Worm (Caenorhabditis elegans) whole organism, L2 larva: Measurements from ENCODE around the gene tbc-8.

Experiments
- C34F6.9 ChIP-seq: fragments of 150-350 bp; optimal IDR thresholded peaks from 2 replicates; lab custom pipeline; 2014; ENCODE audit warnings: missing biosample characterization, missing genetic modification characterization
- R02D3.7 ChIP-seq: fragments of 150-350 bp; optimal IDR thresholded peaks from 2 replicates; lab custom pipeline; 2014; ENCODE audit warnings: missing biosample characterization, missing genetic modification characterization
- Y55F3AM.14 ChIP-seq: fragments of 200-800 bp; sonication (Bioruptor generic); optimal IDR thresholded peaks from 2 replicates; lab custom pipeline; 2018; ENCODE audit warnings: mild to moderate bottlenecking, missing genetic modification characterization, missing compliant biosample characterization
- ZK546.5 ChIP-seq: sonication (generic microtip); optimal IDR thresholded peaks from 2 replicates; lab custom pipeline; 2017; ENCODE audit warnings: missing biosample characterization, missing genetic modification characterization
- alr-1 ChIP-seq: fragments of 150-350 bp; optimal IDR thresholded peaks from 2 replicates; lab custom pipeline; 2014; ENCODE audit warnings: missing biosample characterization, missing genetic modification characterization
- aly-2 ChIP-seq: fragments of 150-350 bp; optimal IDR thresholded peaks from 2 replicates; lab custom pipeline; 2014; ENCODE audit warnings: missing biosample characterization, missing genetic modification characterization
- ama-1 ChIP-seq: fragments of 150-350 bp; optimal IDR thresholded peaks from 2 replicates; lab custom pipeline; 2018; ENCODE audit warnings: inconsistent platforms
- ceh-16 ChIP-seq: fragments of 150-350 bp; optimal IDR thresholded peaks from 2 replicates; lab custom pipeline; 2014; ENCODE audit warnings: missing biosample characterization, missing genetic modification characterization
- ceh-82 ChIP-seq: fragments of 150-350 bp; optimal IDR thresholded peaks from 2 replicates; lab custom pipeline; 2014; ENCODE audit warnings: missing biosample characterization, missing genetic modification characterization
- crh-2 ChIP-seq: sonication (generic microtip); optimal IDR thresholded peaks from 2 replicates; lab custom pipeline; 2017; ENCODE audit warnings: missing biosample characterization, missing genetic modification characterization
- dmd-4 ChIP-seq: sonication (generic microtip); optimal IDR thresholded peaks from 2 replicates; lab custom pipeline; 2017; ENCODE audit warnings: missing biosample characterization, missing genetic modification characterization
- egl-27 ChIP-seq: sonication (generic microtip); optimal IDR thresholded peaks from 3 replicates; lab custom pipeline; 2017; ENCODE audit warnings: missing biosample characterization, missing genetic modification reagents, missing genetic modification characterization
- elt-1 ChIP-seq: fragments of 150-350 bp; optimal IDR thresholded peaks from 2 replicates; lab custom pipeline; 2014; ENCODE audit warnings: missing biosample characterization, missing genetic modification characterization
- elt-3 ChIP-seq: sonication (generic microtip); optimal IDR thresholded peaks from 2 replicates; lab custom pipeline; 2017; ENCODE audit warnings: missing biosample characterization, missing genetic modification characterization
- fos-1 ChIP-seq: fragments of 150-350 bp; optimal IDR thresholded peaks from 2 replicates; lab custom pipeline; 2014; ENCODE audit warnings: missing biosample characterization, missing genetic modification characterization
- gmeb-1 ChIP-seq: fragments of 150-350 bp; optimal IDR thresholded peaks from 2 replicates; lab custom pipeline; 2014; ENCODE audit warnings: missing biosample characterization, missing genetic modification characterization
- lin-13 ChIP-seq: fragments of 150-350 bp; optimal IDR thresholded peaks from 2 replicates; lab custom pipeline; 2014; ENCODE audit warnings: missing biosample characterization, missing genetic modification reagents, missing genetic modification characterization
- lsy-2 ChIP-seq, 2 experiments: fragments of 150-350 bp in 1 of 2; sonication (generic microtip) in 1 of 2; optimal IDR thresholded peaks; 2 replicates each; lab custom pipeline; 2014 to 2017; ENCODE audit warnings: missing biosample characterization in 2 of 2, missing genetic modification characterization in 2 of 2
- mab-5 ChIP-seq: fragments of 150-350 bp; optimal IDR thresholded peaks from 2 replicates; lab custom pipeline; 2014; ENCODE audit warnings: missing biosample characterization, missing genetic modification characterization
- mbf-1 ChIP-seq: sonication (generic microtip); optimal IDR thresholded peaks from 2 replicates; lab custom pipeline; 2017; ENCODE audit warnings: missing biosample characterization, missing genetic modification characterization
- mdl-1 ChIP-seq, 2 experiments: fragments of 150-350 bp in 1 of 2; sonication (generic microtip) in 1 of 2; optimal IDR thresholded peaks; 2 replicates each; lab custom pipeline; 2017; ENCODE audit warnings: missing biosample characterization in 2 of 2, missing genetic modification characterization in 2 of 2
- nhr-11 ChIP-seq: fragments of 150-350 bp; optimal IDR thresholded peaks from 2 replicates; lab custom pipeline; 2014; ENCODE audit warnings: missing biosample characterization, missing genetic modification characterization
- nhr-129 ChIP-seq: fragments of 150-350 bp; optimal IDR thresholded peaks from 2 replicates; lab custom pipeline; 2014; ENCODE audit warnings: missing biosample characterization, missing genetic modification characterization
- nhr-21 ChIP-seq: fragments of 150-350 bp; optimal IDR thresholded peaks from 2 replicates; lab custom pipeline; 2014; ENCODE audit warnings: missing biosample characterization, missing genetic modification characterization
- nhr-23 ChIP-seq: fragments of 150-350 bp; optimal IDR thresholded peaks from 2 replicates; lab custom pipeline; 2014; ENCODE audit warnings: missing biosample characterization, missing genetic modification reagents, missing genetic modification characterization
- nhr-237 ChIP-seq: fragments of 150-350 bp; optimal IDR thresholded peaks from 2 replicates; lab custom pipeline; 2014; ENCODE audit warnings: missing biosample characterization, missing genetic modification characterization
- nhr-25 ChIP-seq: fragments of 150-350 bp; sonication (generic microtip); optimal IDR thresholded peaks from 3 replicates; lab custom pipeline; 2014; ENCODE audit warnings: missing biosample characterization, missing genetic modification characterization
- nhr-6 ChIP-seq: fragments of 150-350 bp; optimal IDR thresholded peaks from 2 replicates; lab custom pipeline; 2014; ENCODE audit warnings: missing biosample characterization, missing genetic modification characterization
- nhr-77 ChIP-seq: fragments of 150-350 bp; optimal IDR thresholded peaks from 2 replicates; lab custom pipeline; 2014; ENCODE audit warnings: missing biosample characterization, missing genetic modification characterization
- peb-1 ChIP-seq: fragments of 150-350 bp; optimal IDR thresholded peaks from 2 replicates; lab custom pipeline; 2014; ENCODE audit warnings: missing biosample characterization, missing genetic modification characterization
- sma-9 ChIP-seq, 2 experiments: fragments of 150-350 bp in 1 of 2; sonication (generic microtip) in 1 of 2; optimal IDR thresholded peaks; 2 replicates each; lab custom pipeline; 2014 to 2016; ENCODE audit warnings: missing genetic modification characterization in 2 of 2, mild to moderate bottlenecking in 1 of 2, missing biosample characterization in 1 of 2, missing compliant biosample characterization in 1 of 2, missing genetic modification reagents in 1 of 2, moderate library complexity in 1 of 2
- snpc-4 ChIP-seq: fragments of 150-350 bp; optimal IDR thresholded peaks from 2 replicates; lab custom pipeline; 2014; ENCODE audit warnings: missing biosample characterization, missing genetic modification characterization
- unc-39 ChIP-seq: fragments of 150-350 bp; optimal IDR thresholded peaks from 2 replicates; lab custom pipeline; 2014; ENCODE audit warnings: missing biosample characterization, missing genetic modification characterization
- ztf-1 ChIP-seq: fragments of 200-800 bp; sonication (Bioruptor generic); conservative IDR thresholded peaks from 2 replicates; pipeline ENCODE4 v1.3.6; 2022; ENCODE audit warnings: missing genetic modification characterization, missing compliant biosample characterization
- ztf-11 ChIP-seq: sonication (generic microtip); optimal IDR thresholded peaks from 2 replicates; lab custom pipeline; 2017; ENCODE audit warnings: missing biosample characterization, missing genetic modification characterization
- ztf-4 ChIP-seq: fragments of 150-350 bp; optimal IDR thresholded peaks from 2 replicates; lab custom pipeline; 2014; ENCODE audit warnings: missing biosample characterization, missing genetic modification characterization

Gene tbc-8

DNA sequence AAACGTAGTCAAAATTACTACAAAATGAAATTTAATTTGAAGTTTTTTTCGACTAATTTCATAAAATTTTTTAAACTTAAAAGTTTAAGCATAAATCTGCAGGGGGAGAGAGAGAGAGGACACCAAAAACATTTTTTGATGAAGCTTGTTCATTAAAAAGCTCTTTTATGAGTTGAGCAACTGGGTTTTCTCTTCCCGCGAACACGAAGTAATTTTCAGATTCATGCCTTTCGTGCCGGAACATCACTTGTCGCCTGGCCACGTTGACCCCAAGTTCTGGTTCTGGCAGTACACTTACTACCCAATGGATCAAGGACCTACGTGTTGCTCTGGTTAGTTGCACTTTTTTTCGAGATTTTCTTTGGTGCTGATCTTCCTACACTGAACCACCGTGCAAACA is 19.0 kb downstream of the tbc-8 start:
- TF ChIP-seq nhr-23 (tag; lab: Kevin White, UChicago) = no peak
- no peak for TF ChIP-seq sma-9 (GFP tag; optimal IDR thresholded peaks at IDR 0.05; lab: Kevin White, UChicago)
- no peak for TF ChIP-seq sma-9 (tag; optimal IDR thresholded peaks at IDR 0.05; lab: Kevin White, UChicago)
- no peak for TF ChIP-seq elt-1 (tag; lab: Kevin White, UChicago)
- no peak for TF ChIP-seq egl-27 (tag; lab: Kevin White, UChicago)
- TF ChIP-seq elt-3 (tag; lab: Kevin White, UChicago) = no peak
- no peak for TF ChIP-seq ama-1 (lab: Kevin White, UChicago)
- no peak for TF ChIP-seq ceh-82 (tag; lab: Kevin White, UChicago)
- TF ChIP-seq nhr-6 = no peak
- no peak for TF ChIP-seq ztf-11 (tag; lab: Kevin White, UChicago)
- TF ChIP-seq snpc-4 (tag; lab: Kevin White, UChicago) = no peak
- TF ChIP-seq ceh-16 (tag; lab: Kevin White, UChicago) = no peak
- TF ChIP-seq nhr-21 = no peak

DNA sequence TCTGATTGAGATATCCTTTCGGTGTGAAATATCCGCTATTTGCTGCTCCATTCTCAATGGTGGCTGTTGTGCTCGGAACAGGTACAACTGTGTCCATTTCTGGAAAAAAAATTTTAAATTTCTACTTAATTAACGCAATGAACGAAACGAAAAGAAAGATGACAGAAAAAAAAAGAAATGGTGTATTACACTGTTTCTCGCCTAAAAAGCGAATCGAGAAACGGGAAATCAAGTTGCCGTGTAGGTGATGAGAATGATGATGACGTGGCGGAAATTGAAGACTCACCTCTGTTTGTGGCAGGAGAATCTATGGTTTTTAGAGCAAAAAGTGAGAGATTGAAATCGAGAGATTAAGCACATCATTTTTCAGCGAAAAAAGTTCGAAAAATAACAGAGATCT is 21.7 kb downstream of the tbc-8 start, which contains the start of gene C38H2.3:
C38H2.3 (minus strand) TSS at position 101 of the 400 bp plus-strand sequence.
- no peak for TF ChIP-seq C34F6.9 (tag; lab: Kevin White, UChicago)
- TF ChIP-seq ztf-11 (tag; lab: Kevin White, UChicago) = no peak

DNA sequence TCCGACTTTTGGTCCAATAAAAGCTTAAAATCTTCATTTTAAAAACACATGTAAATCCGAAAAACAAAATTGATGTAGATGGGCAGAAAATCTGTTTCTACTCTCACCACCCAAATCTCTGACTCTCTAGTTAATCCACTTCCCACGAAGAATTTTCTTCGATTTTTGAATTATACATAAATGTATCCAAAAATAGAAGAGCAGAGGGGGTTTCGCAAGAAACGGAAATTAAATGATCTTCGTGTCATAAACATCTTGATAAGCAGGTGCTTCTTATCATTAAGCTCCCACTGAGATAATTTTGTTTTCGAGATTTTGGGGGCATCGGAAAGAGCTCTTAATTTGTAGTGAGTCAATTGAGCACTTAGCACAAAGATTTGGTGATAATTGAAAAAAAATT is 24.9 kb downstream of the tbc-8 start:
- TF ChIP-seq ztf-1 (GFP tag; lab: Robert Waterston, UW) (no peak), egl-27 (tag; lab: Kevin White, UChicago) (no peak), elt-3 (tag; lab: Kevin White, UChicago) (no peak), ztf-4 (tag; lab: Kevin White, UChicago) (no peak), ama-1 (lab: Kevin White, UChicago) (no peak), nhr-237 (tag; lab: Kevin White, UChicago) (no peak), ZK546.5 (tag; lab: Kevin White, UChicago) (no peak), dmd-4 (tag; lab: Kevin White, UChicago) (no peak), mab-5 (tag; lab: Kevin White, UChicago) (no peak), unc-39 (no peak), ceh-16 (tag; lab: Kevin White, UChicago) (no peak), Y55F3AM.14 (GFP tag; lab: Kevin White, UChicago) (no peak), gmeb-1 (tag; lab: Kevin White, UChicago) (no peak), elt-1 (tag; lab: Kevin White, UChicago) (no peak), nhr-129 (tag; lab: Kevin White, UChicago) (no peak), nhr-77 (tag; lab: Kevin White, UChicago) (no peak), mbf-1 (tag; lab: Kevin White, UChicago) (no peak), crh-2 (no peak), R02D3.7 (tag; lab: Kevin White, UChicago) (no peak), C34F6.9 (tag; lab: Kevin White, UChicago) (no peak)

DNA sequence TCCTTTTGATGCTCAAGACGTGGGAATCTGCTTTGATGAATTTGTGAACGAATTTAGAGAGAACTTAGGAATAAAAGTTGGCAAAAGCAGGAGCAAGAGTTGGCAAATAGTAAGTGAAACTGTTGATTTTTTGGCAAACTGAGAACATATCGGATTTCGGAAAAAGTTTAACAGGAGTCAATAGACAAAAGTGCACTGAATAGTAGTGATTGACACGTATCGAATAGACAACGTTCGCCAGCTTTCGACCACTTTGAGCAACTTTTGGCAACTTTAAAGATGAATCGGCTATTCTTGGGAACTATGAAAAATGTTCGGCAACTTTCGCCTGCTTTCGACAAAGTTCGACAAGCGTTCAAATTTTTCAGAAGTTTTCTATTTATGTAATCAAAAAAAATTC is 26.9 kb downstream of the tbc-8 start, which contains the start of gene M03C11.9:
M03C11.9 (minus strand) TSS at position 101 of the 400 bp plus-strand sequence.
- TF ChIP-seq alr-1 (tag; lab: Kevin White, UChicago) = no peak
- TF ChIP-seq peb-1 (tag; lab: Kevin White, UChicago) = no peak
- TF ChIP-seq fos-1 (tag; lab: Kevin White, UChicago) = no peak
- TF ChIP-seq lsy-2 (tag; optimal IDR thresholded peaks at IDR 0.05; lab: Kevin White, UChicago) = no peak
- TF ChIP-seq nhr-23 (tag; lab: Kevin White, UChicago) = no peak
- TF ChIP-seq ceh-16 (tag; lab: Kevin White, UChicago) = no peak
- TF ChIP-seq gmeb-1 (tag; lab: Kevin White, UChicago) = no peak
- TF ChIP-seq Y55F3AM.14 (GFP tag; lab: Kevin White, UChicago) = no peak

DNA sequence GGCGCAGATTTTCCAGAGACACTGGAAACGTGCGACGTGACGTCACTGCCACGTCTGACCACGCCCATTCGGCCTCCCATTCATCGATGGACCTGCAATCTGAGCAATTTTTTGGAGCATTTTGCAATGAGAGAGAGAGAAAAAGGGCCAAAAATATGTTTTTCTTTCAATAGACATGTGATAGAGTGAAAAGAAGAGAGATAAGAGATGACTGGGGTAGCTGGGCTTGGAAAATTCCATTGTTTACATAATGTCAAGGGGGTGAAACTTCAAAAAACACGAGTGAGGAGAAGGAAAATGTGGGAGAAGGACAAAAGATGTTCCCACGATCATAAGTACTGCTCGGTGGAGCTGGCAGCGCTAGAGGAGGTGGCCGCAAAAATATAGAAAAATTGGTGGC is 31.2 kb downstream of the tbc-8 start, which contains the start of gene M03C11.1:
M03C11.1 (minus strand) TSS at position 101 of the 400 bp plus-strand sequence.
- TF ChIP-seq gmeb-1 (tag; lab: Kevin White, UChicago) = no peak
- no peak for TF ChIP-seq lin-13
- TF ChIP-seq aly-2 (tag; lab: Kevin White, UChicago) = no peak
- TF ChIP-seq nhr-25 = no peak
- TF ChIP-seq snpc-4 (tag; lab: Kevin White, UChicago) = no peak
- no peak for TF ChIP-seq ama-1 (lab: Kevin White, UChicago)
- TF ChIP-seq ceh-82 (tag; lab: Kevin White, UChicago) = no peak
- TF ChIP-seq egl-27 (tag; lab: Kevin White, UChicago) = no peak
- TF ChIP-seq mdl-1 (tag; optimal IDR thresholded peaks at IDR 0.05; lab: Kevin White, UChicago) = no peak
- TF ChIP-seq nhr-6 = no peak
- TF ChIP-seq peb-1 (tag; lab: Kevin White, UChicago) = no peak
- TF ChIP-seq nhr-11 (tag; lab: Kevin White, UChicago) = no peak
- TF ChIP-seq, all 48 proteins: peak for 0
